Fruit fly (Drosophila melanogaster): ENCODE measurements around the gene CG33270.

CG33270 gene

dm6 chr3L:11622750-11623149 lies 44.3 kb upstream of the CG33270 start (continued):
- peak; percentile 41 for TF ChIP-seq D19A (tag; optimal IDR thresholded peaks at IDR 0.05)
- TF ChIP-seq HHEX (GFP tag; optimal IDR thresholded peaks at IDR 0.05), result no peak
- no peak for TF ChIP-seq CG6683 (GFP tag; optimal IDR thresholded peaks at IDR 0.05)
- no peak for TF ChIP-seq unpg (GFP tag; optimal IDR thresholded peaks at IDR 0.05)
- TF ChIP-seq toy (GFP tag; IDR thresholded peaks at IDR 0.05), result no peak
- TF ChIP-seq Hr51 (GFP tag; optimal IDR thresholded peaks at IDR 0.05), result no peak
- TF ChIP-seq CG13287 (GFP tag; IDR thresholded peaks at IDR 0.05; ENCODE audit: partially characterized antibody), result no peak
- no peak for TF ChIP-seq salm (tag; optimal IDR thresholded peaks at IDR 0.05)
- peak; percentile 51 for TF ChIP-seq mirr (GFP tag; optimal IDR thresholded peaks at IDR 0.05)
- no peak for TF ChIP-seq Gug (GFP tag; IDR thresholded peaks at IDR 0.05)

- TF ChIP-seq shn (GFP tag; optimal IDR thresholded peaks at IDR 0.05), result no peak
- TF ChIP-seq Hr3 (GFP tag; optimal IDR thresholded peaks at IDR 0.05), result no peak
- no peak for TF ChIP-seq CG17612 (GFP tag; IDR thresholded peaks at IDR 0.05)
- no peak for TF ChIP-seq sqz (GFP tag; optimal IDR thresholded peaks at IDR 0.05)
- no peak for TF ChIP-seq CG30020 (tag; optimal IDR thresholded peaks at IDR 0.05)
- no peak for TF ChIP-seq CG12219 (GFP tag; optimal IDR thresholded peaks at IDR 0.05)
- TF ChIP-seq ci (GFP tag; IDR thresholded peaks at IDR 0.05), result no peak
- TF ChIP-seq NfI (GFP tag; optimal IDR thresholded peaks at IDR 0.05), result no peak
- no peak for TF ChIP-seq dmrt11E (tag; optimal IDR thresholded peaks at IDR 0.05)
- TF ChIP-seq scrt (GFP tag; optimal IDR thresholded peaks at IDR 0.05), result no peak
- no peak for TF ChIP-seq Lhr (GFP tag; optimal IDR thresholded peaks at IDR 0.05)
- no peak for TF ChIP-seq run (tag; optimal IDR thresholded peaks at IDR 0.05)
- no peak for TF ChIP-seq Gug (GFP tag; IDR thresholded peaks at IDR 0.05)
- TF ChIP-seq Hr78 (GFP tag; optimal IDR thresholded peaks at IDR 0.05), result no peak
- no peak for TF ChIP-seq sna (GFP tag; IDR thresholded peaks at IDR 0.05; ENCODE audit: partially characterized antibody)
- TF ChIP-seq wor (GFP tag; IDR thresholded peaks at IDR 0.05), result no peak
- TF ChIP-seq CG3281 (GFP tag; optimal IDR thresholded peaks at IDR 0.05), result no peak
- TF ChIP-seq CG8281 (tag; optimal IDR thresholded peaks at IDR 0.05), result no peak
Observed at dm6 chr3L:11620001-11620400, 41.6 kb upstream of the CG33270 start, which contains the start of gene Muc68Ca. Gene Muc68Ca (minus strand): TSS chr3L:11620101.

- no peak for TF ChIP-seq Hr39 (optimal IDR thresholded peaks at IDR 0.05)
- no peak for TF ChIP-seq MBD-R2 (GFP tag; IDR thresholded peaks at IDR 0.05)
- no peak for TF ChIP-seq ewg (GFP tag; optimal IDR thresholded peaks at IDR 0.05)
- no peak for TF ChIP-seq CG4282 (GFP tag; optimal IDR thresholded peaks at IDR 0.05)
- no peak for TF ChIP-seq CG2120 (GFP tag; optimal IDR thresholded peaks at IDR 0.05)
- TF ChIP-seq Optix (GFP tag; IDR thresholded peaks at IDR 0.05), result no peak
- TF ChIP-seq CG13296 (GFP tag; optimal IDR thresholded peaks at IDR 0.05), result peak; percentile 6
- TF ChIP-seq vfl (GFP tag; optimal IDR thresholded peaks at IDR 0.05), result no peak
- no peak for TF ChIP-seq CG14860 (GFP tag; IDR thresholded peaks at IDR 0.05; ENCODE audit: partially characterized antibody)
- peak; percentile 43 for TF ChIP-seq CG18599 (GFP tag; optimal IDR thresholded peaks at IDR 0.05)
- no peak for TF ChIP-seq CG8281 (tag; optimal IDR thresholded peaks at IDR 0.05)
- no peak for TF ChIP-seq psq (GFP tag; optimal IDR thresholded peaks at IDR 0.05)
- TF ChIP-seq da (GFP tag; optimal IDR thresholded peaks at IDR 0.05), result no peak
- TF ChIP-seq MESR4 (GFP tag; optimal IDR thresholded peaks at IDR 0.05), result no peak
- TF ChIP-seq tna (GFP tag; IDR thresholded peaks at IDR 0.05; ENCODE audit: partially characterized antibody), result no peak
- peak; percentile 42 for TF ChIP-seq caup (GFP tag; optimal IDR thresholded peaks at IDR 0.05; ENCODE audit: severe bottlenecking)
- no peak for TF ChIP-seq rib (GFP tag; IDR thresholded peaks at IDR 0.05)
- no peak for TF ChIP-seq run (tag; optimal IDR thresholded peaks at IDR 0.05)
- TF ChIP-seq CG7963 (GFP tag; IDR thresholded peaks at IDR 0.05; ENCODE audit: partially characterized antibody), result no peak
- no peak for TF ChIP-seq fu2 (GFP tag; optimal IDR thresholded peaks at IDR 0.05)
- TF ChIP-seq so (GFP tag; IDR thresholded peaks at IDR 0.05), result no peak
- no peak for TF ChIP-seq oc (tag; optimal IDR thresholded peaks at IDR 0.05)
- TF ChIP-seq CG15073 (GFP tag; optimal IDR thresholded peaks at IDR 0.05), result no peak
- no peak for TF ChIP-seq sd (tag; optimal IDR thresholded peaks at IDR 0.05)
Observed at dm6 chr3L:11609835-11610234, 31.4 kb upstream of the CG33270 start, which contains the start of gene CG42832. Gene CG42832 (plus strand): TSS chr3L:11610135.

Data from whole organism, embryonic.